Fruit fly (Drosophila melanogaster) whole organism, embryonic: ENCODE data around the gene Best3.

Source experiments
- ATbp ChIP-seq: fragments of 200-800 bp; sonication (Bioruptor generic); optimal IDR thresholded peaks from 2 replicates; lab custom pipeline; 2017; ENCODE audit warnings: missing biosample characterization, mild to moderate bottlenecking, missing genetic modification characterization, missing genetic modification reagents
- CG10366 ChIP-seq: fragments of 200-800 bp; sonication (Bioruptor generic); IDR thresholded peaks from 2 replicates; pipeline ENCODE4 v1.3.6; 2022; ENCODE audit warnings: missing biosample characterization, missing genetic modification characterization
- CG12155 ChIP-seq: fragments of 200-800 bp; sonication (Bioruptor generic); optimal IDR thresholded peaks from 3 replicates; lab custom pipeline; 2016; ENCODE audit warnings: missing biosample characterization, missing genetic modification characterization
- CG12769 ChIP-seq: fragments of 200-800 bp; sonication (Bioruptor generic); optimal IDR thresholded peaks from 2 replicates; lab custom pipeline; 2019; ENCODE audit warnings: missing biosample characterization, mild to moderate bottlenecking, missing genetic modification characterization, moderate library complexity
- CG13624 ChIP-seq: fragments of 200-800 bp; sonication (Bioruptor generic); optimal IDR thresholded peaks from 2 replicates; lab custom pipeline; 2016; ENCODE audit warnings: missing biosample characterization, missing genetic modification characterization
- CG14441 ChIP-seq: fragments of 200-800 bp; sonication (Bioruptor generic); IDR thresholded peaks from 2 replicates; pipeline ENCODE4 v1.3.6; 2022; ENCODE audit warnings: missing biosample characterization, missing genetic modification characterization
- CG1529 ChIP-seq: fragments of 200-800 bp; sonication (Bioruptor generic); optimal IDR thresholded peaks from 3 replicates; lab custom pipeline; 2018; ENCODE audit warnings: missing biosample characterization, missing genetic modification characterization
- CG18599 ChIP-seq: fragments of 200-800 bp; sonication (Bioruptor generic); optimal IDR thresholded peaks from 3 replicates; lab custom pipeline; 2017; ENCODE audit warnings: missing biosample characterization, missing genetic modification characterization, mild to moderate bottlenecking, moderate library complexity, missing genetic modification reagents
- CG30431 ChIP-seq: fragments of 200-800 bp; sonication (Bioruptor generic); optimal IDR thresholded peaks from 2 replicates; lab custom pipeline; 2017; ENCODE audit warnings: missing biosample characterization, missing genetic modification characterization
- CG31441 ChIP-seq: fragments of 200-800 bp; sonication (Bioruptor generic); IDR thresholded peaks from 2 replicates; pipeline ENCODE4 v1.3.6; 2022; ENCODE audit warnings: missing biosample characterization, missing genetic modification characterization
- CG3163 ChIP-seq: fragments of 200-800 bp; sonication (Bioruptor generic); optimal IDR thresholded peaks from 3 replicates; lab custom pipeline; 2016; ENCODE audit warnings: missing biosample characterization, missing genetic modification characterization
- CG34376 ChIP-seq: fragments of 200-800 bp; sonication (Bioruptor generic); optimal IDR thresholded peaks from 2 replicates; lab custom pipeline; 2018; ENCODE audit warnings: missing biosample characterization, mild to moderate bottlenecking, missing genetic modification characterization
- CG6854 ChIP-seq: fragments of 200-800 bp; sonication (Bioruptor generic); optimal IDR thresholded peaks from 3 replicates; lab custom pipeline; 2017; ENCODE audit warnings: missing biosample characterization, mild to moderate bottlenecking, missing genetic modification characterization
- CG7372 ChIP-seq: fragments of 200-800 bp; sonication (Bioruptor generic); IDR thresholded peaks from 2 replicates; pipeline ENCODE4 v1.3.6; 2022; ENCODE audit warnings: missing biosample characterization, missing genetic modification characterization
- CG8359 ChIP-seq: fragments of 200-800 bp; sonication (Bioruptor generic); optimal IDR thresholded peaks from 2 replicates; lab custom pipeline; 2017; ENCODE audit warnings: missing biosample characterization, mild to moderate bottlenecking, missing genetic modification characterization, borderline replicate concordance
- CG8924 ChIP-seq: fragments of 200-800 bp; optimal IDR thresholded peaks from 3 replicates; lab custom pipeline; 2019; ENCODE audit warnings: missing biosample characterization, mild to moderate bottlenecking, missing genetic modification characterization, moderate library complexity
- CG9437 ChIP-seq: fragments of 200-800 bp; sonication (Bioruptor generic); optimal IDR thresholded peaks from 2 replicates; lab custom pipeline; 2018; ENCODE audit warnings: missing biosample characterization, mild to moderate bottlenecking, missing genetic modification characterization
- CG9817 ChIP-seq: fragments of 200-800 bp; sonication (Bioruptor generic); optimal IDR thresholded peaks from 2 replicates; lab custom pipeline; 2018; ENCODE audit warnings: missing biosample characterization, mild to moderate bottlenecking, missing genetic modification characterization, moderate library complexity
- D ChIP-seq, 2 experiments: fragments of 200-800 bp in 1 of 2; fragments of >200 bp in 1 of 2; sonication (Bioruptor generic) in 1 of 2; optimal IDR thresholded peaks; 2 replicates in 1 of 2; 3 replicates in 1 of 2; lab custom pipeline; 2017; ENCODE audit warnings: mild to moderate bottlenecking in 1 of 2, missing biosample characterization in 1 of 2, missing genetic modification characterization in 1 of 2, missing genetic modification reagents in 1 of 2
- D19A ChIP-seq: fragments of 200-800 bp; optimal IDR thresholded peaks from 3 replicates; lab custom pipeline; 2019; ENCODE audit warnings: missing biosample characterization, mild to moderate bottlenecking, missing genetic modification characterization, moderate library complexity
- Dek ChIP-seq: fragments of 200-800 bp; sonication (Bioruptor generic); optimal IDR thresholded peaks from 3 replicates; lab custom pipeline; 2019; ENCODE audit warnings: missing biosample characterization, mild to moderate bottlenecking, missing genetic modification characterization, moderate library complexity
- Dip3 ChIP-seq: fragments of 200-800 bp; sonication (Bioruptor generic); optimal IDR thresholded peaks from 3 replicates; lab custom pipeline; 2016; ENCODE audit warnings: missing biosample characterization, missing genetic modification characterization
- HLH3B ChIP-seq: fragments of 200-800 bp; sonication (Bioruptor generic); IDR thresholded peaks from 2 replicates; pipeline ENCODE4 v1.3.6; 2022; ENCODE audit warnings: missing biosample characterization, missing genetic modification characterization
- Hmx ChIP-seq: fragments of 200-800 bp; sonication (Bioruptor generic); optimal IDR thresholded peaks from 2 replicates; lab custom pipeline; 2016; ENCODE audit warnings: missing biosample characterization, missing genetic modification characterization
- Hr78 ChIP-seq, 2 experiments: fragments of 200-800 bp in 1 of 2; fragments of >200 bp in 1 of 2; sonication (Bioruptor generic) in 1 of 2; optimal IDR thresholded peaks; 2 replicates each; lab custom pipeline; 2017 to 2019; ENCODE audit warnings: missing biosample characterization in 2 of 2, missing genetic modification characterization in 2 of 2, mild to moderate bottlenecking in 1 of 2, moderate library complexity in 1 of 2
- Jarid2 ChIP-seq: fragments of 200-800 bp; sonication (Bioruptor generic); optimal IDR thresholded peaks from 3 replicates; lab custom pipeline; 2017; ENCODE audit warnings: mild to moderate bottlenecking, missing biosample characterization, missing genetic modification reagents, missing genetic modification characterization
- Kr ChIP-seq: fragments of 200-800 bp; sonication (Bioruptor generic); optimal IDR thresholded peaks from 2 replicates; lab custom pipeline; 2017; ENCODE audit warnings: missing biosample characterization, mild to moderate bottlenecking, missing genetic modification characterization
- Oli ChIP-seq: fragments of 200-800 bp; sonication (Bioruptor generic); optimal IDR thresholded peaks from 2 replicates; lab custom pipeline; 2018; ENCODE audit warnings: missing biosample characterization, mild to moderate bottlenecking, missing genetic modification characterization, moderate library complexity
- Optix ChIP-seq: fragments of 200-800 bp; sonication (Bioruptor generic); IDR thresholded peaks from 3 replicates; pipeline ENCODE4 v1.3.6; 2022; ENCODE audit warnings: missing biosample characterization, missing genetic modification characterization
- Ptx1 ChIP-seq: fragments of 200-800 bp; sonication (Bioruptor generic); IDR thresholded peaks from 2 replicates; pipeline ENCODE4 v1.3.6; 2022; ENCODE audit warnings: missing biosample characterization, missing genetic modification characterization
- ab ChIP-seq: fragments of 200-800 bp; sonication (Bioruptor generic); optimal IDR thresholded peaks from 2 replicates; lab custom pipeline; 2016; ENCODE audit warnings: missing biosample characterization, missing genetic modification characterization
- bbx ChIP-seq: fragments of 200-800 bp; sonication (Bioruptor generic); IDR thresholded peaks from 2 replicates; pipeline ENCODE4 v1.3.6; 2022; ENCODE audit warnings: missing biosample characterization, missing genetic modification characterization; ENCODE audit not compliant: partially characterized antibody
- chif ChIP-seq, 2 experiments: fragments of 200-800 bp; sonication (Bioruptor generic); optimal IDR thresholded peaks; 3 replicates each; lab custom pipeline; 2016; ENCODE audit warnings: missing biosample characterization in 2 of 2, missing genetic modification characterization in 2 of 2
- fd64A ChIP-seq: fragments of 200-800 bp; sonication (Bioruptor generic); optimal IDR thresholded peaks from 3 replicates; lab custom pipeline; 2018; ENCODE audit warnings: missing biosample characterization, mild to moderate bottlenecking, missing genetic modification characterization
- gro ChIP-seq: fragments of 200-800 bp; sonication (Bioruptor generic); optimal IDR thresholded peaks from 2 replicates; lab custom pipeline; 2016; ENCODE audit warnings: missing biosample characterization, missing genetic modification characterization
- gsb ChIP-seq: fragments of 200-800 bp; sonication (Bioruptor generic); IDR thresholded peaks from 2 replicates; pipeline ENCODE4 v1.3.6; 2022; ENCODE audit warnings: missing biosample characterization, missing genetic modification characterization
- hb ChIP-seq: fragments of 200-800 bp; sonication (Bioruptor generic); IDR thresholded peaks from 3 replicates; pipeline ENCODE4 v1.3.6; 2022; ENCODE audit warnings: missing biosample characterization, missing genetic modification characterization; ENCODE audit not compliant: partially characterized antibody
- lilli ChIP-seq: fragments of 200-800 bp; sonication (Bioruptor generic); optimal IDR thresholded peaks from 3 replicates; lab custom pipeline; 2016; ENCODE audit warnings: missing biosample characterization, missing genetic modification characterization
- lola ChIP-seq, 3 experiments: fragments of >200 bp in 2 of 3; fragments of 200-800 bp in 1 of 3; sonication (Bioruptor generic) in 1 of 3; optimal IDR thresholded peaks; 2 replicates each; lab custom pipeline; 2017 to 2019; ENCODE audit warnings: missing biosample characterization in 3 of 3, missing genetic modification characterization in 3 of 3, mild to moderate bottlenecking in 1 of 3, moderate library complexity in 1 of 3
- mirr ChIP-seq: fragments of 200-800 bp; sonication (Bioruptor generic); optimal IDR thresholded peaks from 3 replicates; lab custom pipeline; 2018; ENCODE audit warnings: missing biosample characterization, mild to moderate bottlenecking, missing genetic modification characterization
- prd ChIP-seq, 3 experiments: fragments of >200 bp in 2 of 3; fragments of 200-800 bp in 1 of 3; sonication (Bioruptor generic) in 1 of 3; optimal IDR thresholded peaks in 2 of 3; IDR thresholded peaks in 1 of 3; 2 replicates in 2 of 3; 3 replicates in 1 of 3; pipeline versions ENCODE4 v1.3.6 to Lab custom; 2017 to 2022; ENCODE audit warnings: missing biosample characterization in 1 of 3, missing genetic modification characterization in 1 of 3
- pum ChIP-seq: fragments of 200-800 bp; sonication (Bioruptor generic); optimal IDR thresholded peaks from 2 replicates; lab custom pipeline; 2016; ENCODE audit warnings: missing biosample characterization, missing genetic modification characterization
- run ChIP-seq: fragments of 200-800 bp; sonication (Bioruptor generic); optimal IDR thresholded peaks from 3 replicates; lab custom pipeline; 2018; ENCODE audit warnings: missing biosample characterization, mild to moderate bottlenecking, missing genetic modification characterization
- sens ChIP-seq: fragments of 200-800 bp; sonication (Bioruptor generic); peaks from one replicate; lab custom pipeline; 2016; ENCODE audit warnings: missing biosample characterization, missing genetic modification characterization
- slbo ChIP-seq: fragments of 200-800 bp; sonication (Bioruptor generic); IDR thresholded peaks from 2 replicates; pipeline ENCODE4 v1.3.6; 2022; ENCODE audit warnings: missing biosample characterization, missing genetic modification characterization
- tgo ChIP-seq: fragments of 200-800 bp; sonication (Bioruptor generic); IDR thresholded peaks from 3 replicates; pipeline ENCODE4 v1.3.6; 2022; ENCODE audit warnings: missing biosample characterization, missing genetic modification characterization
- tin ChIP-seq: fragments of 200-800 bp; sonication (Bioruptor generic); optimal IDR thresholded peaks from 3 replicates; lab custom pipeline; 2016; ENCODE audit warnings: missing biosample characterization, missing genetic modification characterization

Best3 gene

DNA sequence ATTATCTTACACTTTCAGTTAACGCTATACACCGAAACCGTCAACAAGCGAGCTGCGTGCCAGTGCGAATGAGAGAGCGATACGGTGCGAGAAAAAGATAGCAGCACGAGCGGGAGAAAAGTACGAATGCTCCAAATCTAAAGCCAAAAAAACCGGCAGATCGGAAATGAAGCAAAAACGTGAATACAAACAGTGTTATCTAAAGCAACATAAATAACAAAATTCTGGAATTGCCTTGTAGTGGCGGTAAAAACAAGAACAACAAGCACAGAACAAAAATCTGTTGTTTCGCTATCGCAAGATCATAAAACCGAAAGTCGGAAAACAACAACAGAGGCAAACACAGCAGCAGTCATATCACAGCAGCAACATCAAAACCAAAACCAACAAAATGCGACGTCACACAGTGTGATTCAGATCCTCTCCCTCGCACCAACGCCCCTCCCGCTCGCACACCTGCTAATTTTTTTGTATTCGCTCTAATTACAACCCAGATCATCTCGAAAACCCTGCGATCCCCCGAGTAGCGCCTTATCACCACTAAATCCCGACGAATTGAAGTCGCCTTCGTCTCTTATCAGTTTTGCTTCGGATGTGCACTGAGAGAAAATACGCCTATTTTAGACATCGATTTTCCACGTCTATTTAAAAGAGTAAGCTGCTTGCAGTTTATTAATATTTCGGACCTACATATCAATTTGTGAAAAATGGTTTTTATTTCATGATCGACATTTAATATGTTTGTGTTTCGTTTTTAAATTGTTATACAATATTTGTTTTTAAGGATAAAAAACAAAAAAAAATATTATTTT is 1.8 kb upstream of the Best3 start, which contains the start of gene CG7255 (continued):
- peak; percentile 40 for TF ChIP-seq Oli (tag; lab: Kevin White, UChicago)
- peak; percentile 20 for TF ChIP-seq fd64A (GFP tag; lab: Kevin White, UChicago)
- no peak for TF ChIP-seq prd (optimal IDR thresholded peaks at IDR 0.05; lab: Kevin White, UChicago)
- peak; percentile 28; the same call in 2 of the 3 replicates for TF ChIP-seq prd (GFP tag; IDR thresholded peaks at IDR 0.05; lab: Robert Waterston, UW)
- TF ChIP-seq Dek (tag; lab: Kevin White, UChicago), result no peak
- TF ChIP-seq CG31441, result no peak
- no peak for TF ChIP-seq CG12155 (GFP tag; lab: Kevin White, UChicago)
- peak; percentile 81 for TF ChIP-seq CG34376 (GFP tag; lab: Kevin White, UChicago)
- TF ChIP-seq CG18599, result peak; percentile 14
- peak; percentile 8; the same call in 1 of the 2 replicates for TF ChIP-seq CG10366
- no peak for TF ChIP-seq Hmx (GFP tag; lab: Kevin White, UChicago)
- no peak for TF ChIP-seq pum (GFP tag; lab: Kevin White, UChicago)
- no peak for TF ChIP-seq CG6854
- TF ChIP-seq CG1529 (GFP tag; lab: Kevin White, UChicago), result no peak
- TF ChIP-seq Dip3 (GFP tag; lab: Kevin White, UChicago), result no peak
- peak; percentile 19 for TF ChIP-seq CG30431 (GFP tag; lab: Kevin White, UChicago)
- no peak for TF ChIP-seq D (optimal IDR thresholded peaks at IDR 0.05; lab: Kevin White, UChicago)
- TF ChIP-seq D (GFP tag; optimal IDR thresholded peaks at IDR 0.05; lab: Kevin White, UChicago), result no peak
- peak; percentile 77 for TF ChIP-seq CG12769
- TF ChIP-seq ab, result no peak
- no peak for TF ChIP-seq hb (GFP tag; lab: Robert Waterston, UW)
- TF ChIP-seq CG7372, result no peak
- peak; percentile 19 for TF ChIP-seq Jarid2 (GFP tag; lab: Kevin White, UChicago)
- TF ChIP-seq HLH3B (GFP tag; lab: Robert Waterston, UW), result no peak
- TF ChIP-seq Optix (GFP tag; lab: Robert Waterston, UW), result no peak
- peak; percentile 61 for TF ChIP-seq sens (GFP tag; lab: Kevin White, UChicago)
- TF ChIP-seq mirr, result peak; percentile 40
- peak in 1 of 3 experiments; percentile 50 for TF ChIP-seq lola (GFP tag; optimal IDR thresholded peaks at IDR 0.05; lab: Kevin White, UChicago)
- TF ChIP-seq tgo (GFP tag; lab: Robert Waterston, UW), result no peak
- TF ChIP-seq CG13624 (GFP tag; lab: Kevin White, UChicago), result no peak
- TF ChIP-seq chif (GFP tag; optimal IDR thresholded peaks at IDR 0.05; lab: Kevin White, UChicago), result no peak
- peak; percentile 5; the same call in 1 of the 2 replicates for TF ChIP-seq Ptx1 (GFP tag; lab: Robert Waterston, UW)
- TF ChIP-seq gsb (GFP tag; lab: Robert Waterston, UW), result no peak
- no peak for TF ChIP-seq run
- TF ChIP-seq CG14441, result no peak
- TF ChIP-seq CG9437, result peak; percentile 36
- TF ChIP-seq CG3163 (GFP tag; lab: Kevin White, UChicago), result no peak
- no peak for TF ChIP-seq lilli (GFP tag; lab: Kevin White, UChicago)
- TF ChIP-seq Kr (GFP tag; lab: Kevin White, UChicago), result no peak
- TF ChIP-seq gro (GFP tag; lab: Kevin White, UChicago), result peak; percentile 14
- peak; percentile 9 for TF ChIP-seq CG8924 (tag; lab: Kevin White, UChicago)
- no peak for TF ChIP-seq Hr78 (GFP tag; optimal IDR thresholded peaks at IDR 0.05; lab: Kevin White, UChicago)
- TF ChIP-seq ATbp (GFP tag; lab: Kevin White, UChicago), result peak; percentile 10
- TF ChIP-seq D19A (tag; lab: Kevin White, UChicago), result no peak
- TF ChIP-seq bbx, result no peak
- TF ChIP-seq CG9817 (tag; lab: Kevin White, UChicago), result no peak
- TF ChIP-seq tin (GFP tag; lab: Kevin White, UChicago), result no peak
- TF ChIP-seq slbo, result peak; percentile 6; the same call in 1 of the 2 replicates
- TF ChIP-seq CG8359 (GFP tag; lab: Kevin White, UChicago), result no peak
